Worm (Caenorhabditis elegans) whole organism, L4 larva: ENCODE results near the gene F11D11.22.

ENCODE experiments used
- F10B5.3 ChIP-seq: sonication (generic microtip); optimal IDR thresholded peaks from 2 replicates; lab custom pipeline; 2016; ENCODE audit warnings: mild to moderate bottlenecking, missing genetic modification characterization, missing compliant biosample characterization
- F44E2.7 ChIP-seq: fragments of 200-800 bp; sonication (Bioruptor generic); IDR thresholded peaks from 2 replicates; pipeline ENCODE4 v2.1.2; 2022; ENCODE audit warnings: missing genetic modification characterization, missing compliant biosample characterization
- F49E8.2 ChIP-seq: sonication (generic microtip); optimal IDR thresholded peaks from 2 replicates; lab custom pipeline; 2016; ENCODE audit warnings: missing compliant biosample characterization, mild to moderate bottlenecking, missing genetic modification characterization, borderline replicate concordance
- Y75B8A.6 ChIP-seq: fragments of 200-800 bp; sonication (Bioruptor generic); IDR thresholded peaks from 2 replicates; pipeline ENCODE4 v1.3.6; 2022; ENCODE audit warnings: missing genetic modification reagents, missing genetic modification characterization, missing compliant biosample characterization
- aly-2 ChIP-seq: sonication (generic microtip); optimal IDR thresholded peaks from 2 replicates; lab custom pipeline; 2018; ENCODE audit warnings: missing biosample characterization, missing genetic modification characterization
- ceh-82 ChIP-seq: sonication (generic microtip); optimal IDR thresholded peaks from 2 replicates; lab custom pipeline; 2017; ENCODE audit warnings: missing biosample characterization, missing genetic modification characterization
- ces-1 ChIP-seq: fragments of 150-350 bp; sonication (generic microtip); optimal IDR thresholded peaks from 4 replicates; lab custom pipeline; 2014; ENCODE audit warnings: missing biosample characterization, missing genetic modification reagents, missing genetic modification characterization
- daf-16 ChIP-seq, 3 experiments: sonication (generic microtip); optimal IDR thresholded peaks; 2 replicates each; lab custom pipeline; 2016 to 2017; ENCODE audit warnings: missing genetic modification characterization in 3 of 3, missing genetic modification reagents in 3 of 3, mild to moderate bottlenecking in 2 of 3, missing compliant biosample characterization in 2 of 3, missing biosample characterization in 1 of 3, moderate library complexity in 1 of 3
- dmd-6 ChIP-seq: fragments of 200-800 bp; sonication (Bioruptor generic); IDR thresholded peaks from 2 replicates; pipeline ENCODE4 v1.3.6; 2022; ENCODE audit warnings: missing genetic modification reagents, missing genetic modification characterization, missing compliant biosample characterization
- lin-15B ChIP-seq: fragments of 150-350 bp; sonication (generic microtip); optimal IDR thresholded peaks from 3 replicates; lab custom pipeline; 2014; ENCODE audit warnings: missing biosample characterization, missing genetic modification characterization
- lsy-2 ChIP-seq, 2 experiments: fragments of 150-350 bp in 1 of 2; sonication (generic microtip) in 1 of 2; optimal IDR thresholded peaks; 2 replicates each; lab custom pipeline; 2014 to 2017; ENCODE audit warnings: missing biosample characterization in 2 of 2, missing genetic modification characterization in 2 of 2
- mes-2 ChIP-seq: sonication (generic microtip); optimal IDR thresholded peaks from 2 replicates; lab custom pipeline; 2016; ENCODE audit warnings: missing genotype, mild to moderate bottlenecking, missing genetic modification characterization, missing compliant biosample characterization; ENCODE audit not compliant: poor library complexity, severe bottlenecking
- nhr-77 ChIP-seq: fragments of 150-350 bp; optimal IDR thresholded peaks from 2 replicates; lab custom pipeline; 2014; ENCODE audit warnings: missing biosample characterization, missing genetic modification characterization
- pha-4 ChIP-seq, 2 experiments: fragments of 150-350 bp in 1 of 2; fragments of 200-800 bp in 1 of 2; sonication (Bioruptor generic) in 1 of 2; IDR thresholded peaks in 1 of 2; optimal IDR thresholded peaks in 1 of 2; 2 replicates each; pipeline versions ENCODE4 v1.3.6 to Lab custom; 2014 to 2022; ENCODE audit warnings: missing genetic modification characterization in 2 of 2, missing genetic modification reagents in 2 of 2, missing biosample characterization in 1 of 2, missing compliant biosample characterization in 1 of 2
- php-3 ChIP-seq: fragments of 200-800 bp; sonication (Bioruptor generic); IDR thresholded peaks from 2 replicates; pipeline ENCODE4 v1.3.6; 2022; ENCODE audit warnings: missing genetic modification reagents, missing genetic modification characterization, missing compliant biosample characterization
- pqm-1 ChIP-seq: sonication (generic microtip); optimal IDR thresholded peaks from 2 replicates; lab custom pipeline; 2017; ENCODE audit warnings: missing biosample characterization, missing genetic modification characterization
- snpc-4 ChIP-seq: fragments of 150-350 bp; optimal IDR thresholded peaks from 2 replicates; lab custom pipeline; 2014; ENCODE audit warnings: missing biosample characterization, missing genetic modification characterization

Gene F11D11.22

ce11 chrV:18810705-18811104 is 48.6 kb downstream of the F11D11.22 start, which contains the start of gene C54E10.3:
TSS of gene C54E10.3 (plus strand) at chrV:18811005.
- TF ChIP-seq mes-2 (tag; lab: Kevin White, UChicago) (no peak), pqm-1 (tag; lab: Kevin White, UChicago) (no peak), snpc-4 (tag; lab: Kevin White, UChicago) (no peak), daf-16 (GFP tag; optimal IDR thresholded peaks at IDR 0.05; lab: Kevin White, UChicago) (no peak), daf-16 (tag; optimal IDR thresholded peaks at IDR 0.05; lab: Kevin White, UChicago) (no peak)

DNA sequence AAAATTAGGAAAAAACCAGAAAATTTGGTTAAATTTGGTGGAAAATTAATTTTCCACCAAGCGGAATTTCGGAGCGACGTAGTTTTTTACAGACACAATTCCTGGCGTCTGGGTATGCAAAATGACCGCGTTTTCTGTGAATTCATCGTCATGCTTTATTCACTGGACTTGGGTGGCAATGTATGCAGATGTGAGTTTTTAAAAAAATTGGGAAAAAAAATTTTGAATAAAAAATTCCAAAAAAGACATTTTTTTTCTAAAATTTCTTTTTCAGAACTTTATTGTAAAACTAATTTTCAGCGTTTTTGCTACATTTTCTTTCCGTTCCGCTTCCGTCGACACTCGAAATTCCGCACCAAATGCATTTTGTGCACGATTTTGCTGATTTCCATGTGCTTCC is 49.2 kb downstream of the F11D11.22 start, which contains the start of gene C54E10.7:
Gene C54E10.7, plus strand, starts transcription at position 301 of the 400 bp plus-strand sequence.
- TF ChIP-seq ces-1 (GFP tag; lab: Kevin White, UChicago) (no peak), php-3 (no peak), ceh-82 (no peak), F49E8.2 (tag; lab: Kevin White, UChicago) (no peak), lsy-2 (tag; optimal IDR thresholded peaks at IDR 0.05; lab: Kevin White, UChicago) (no peak), F10B5.3 (tag; lab: Kevin White, UChicago) (no peak), pha-4 (GFP tag; IDR thresholded peaks at IDR 0.05; lab: Robert Waterston, UW) (no peak), pha-4 (tag; optimal IDR thresholded peaks at IDR 0.05; lab: Kevin White, UChicago) (no peak), nhr-77 (tag; lab: Kevin White, UChicago) (no peak), F44E2.7 (GFP tag; lab: Robert Waterston, UW) (no peak), lin-15B (no peak), Y75B8A.6 (GFP tag; lab: Robert Waterston, UW) (no peak), aly-2 (tag; lab: Kevin White, UChicago) (no peak), dmd-6 (GFP tag; lab: Robert Waterston, UW) (no peak)
